Worm (Caenorhabditis elegans) whole organism, L4 larva: ENCODE data around the gene C56E6.2.
A peak's percentile ranks its signal among the peaks of the same experiment; 100 is the strongest.

Experiments used
- unc-62 ChIP-seq, 3 experiments: fragments of 150-350 bp in 1 of 3; sonication (generic microtip); optimal IDR thresholded peaks in 2 of 3; peaks in 1 of 3; 1 replicate in 1 of 3; 2 replicates in 2 of 3; lab custom pipeline; 2014 to 2017; ENCODE audit warnings: missing biosample characterization in 3 of 3, missing genetic modification characterization in 3 of 3, missing genetic modification reagents in 3 of 3, missing genotype in 1 of 3
- zfp-2 ChIP-seq: sonication (generic microtip); optimal IDR thresholded peaks from 2 replicates; lab custom pipeline; 2016; ENCODE audit warnings: mild to moderate bottlenecking, missing genetic modification characterization, missing compliant biosample characterization

ce11 chrII:6531940-6532339, 7.2 kb downstream of the C56E6.2 start, which contains the start of gene abcx-1:
- TF ChIP-seq unc-62 (GFP tag; optimal IDR thresholded peaks at IDR 0.05 in 1 of 2; lab: Kevin White, UChicago) (peak in 1 of 2 experiments; percentile 91), unc-62 (tag; optimal IDR thresholded peaks at IDR 0.05; lab: Kevin White, UChicago) (no peak), zfp-2 (no peak)
